Fruit fly (Drosophila melanogaster) whole organism, wandering third instar larva: ENCODE data around the gene CG31139.

Source experiments
- Abd-B ChIP-seq: fragments of >200 bp; optimal IDR thresholded peaks from 2 replicates; lab custom pipeline; 2017; ENCODE audit warnings: missing biosample characterization, missing genetic modification characterization
- CG32264 ChIP-seq: fragments of 200-800 bp; sonication (Bioruptor generic); optimal IDR thresholded peaks from 2 replicates; lab custom pipeline; 2016; ENCODE audit warnings: missing biosample characterization, missing genetic modification characterization
- CG9705 ChIP-seq: fragments of 200-800 bp; sonication (Bioruptor generic); optimal IDR thresholded peaks from 2 replicates; lab custom pipeline; 2018; ENCODE audit warnings: missing biosample characterization, mild to moderate bottlenecking, missing genetic modification characterization
- CrebA ChIP-seq: fragments of 200-800 bp; sonication (Bioruptor generic); optimal IDR thresholded peaks from 2 replicates; lab custom pipeline; 2016; ENCODE audit warnings: missing biosample characterization, mild to moderate bottlenecking, missing genetic modification characterization, borderline replicate concordance
- Dfd ChIP-seq: fragments of >200 bp; optimal IDR thresholded peaks from 2 replicates; lab custom pipeline; 2017; ENCODE audit warnings: missing biosample characterization, missing genetic modification characterization
- Dif ChIP-seq: fragments of 200-275, 200-300 bp; sonication (Bioruptor generic); optimal IDR thresholded peaks from 2 replicates; lab custom pipeline; 2018; ENCODE audit warnings: missing biosample characterization, missing genetic modification characterization; ENCODE audit not compliant: partially characterized antibody
- GATAd ChIP-seq: sonication (Bioruptor generic); optimal IDR thresholded peaks from 2 replicates; lab custom pipeline; 2016; ENCODE audit warnings: missing biosample characterization, missing genetic modification characterization
- HLH106 ChIP-seq: fragments of 200-800 bp; optimal IDR thresholded peaks from 3 replicates; lab custom pipeline; 2019; ENCODE audit warnings: missing biosample characterization, mild to moderate bottlenecking, missing genetic modification characterization, moderate library complexity
- Hnf4 ChIP-seq: fragments of 200-800 bp; sonication (Bioruptor generic); optimal IDR thresholded peaks from 2 replicates; lab custom pipeline; 2016; ENCODE audit warnings: missing biosample characterization, mild to moderate bottlenecking, missing genetic modification characterization
- Hr78 ChIP-seq: fragments of >200 bp; optimal IDR thresholded peaks from 2 replicates; lab custom pipeline; 2017; ENCODE audit warnings: missing biosample characterization, missing genetic modification characterization
- Hr83 ChIP-seq: fragments of 200-300 bp; sonication (Bioruptor generic); optimal IDR thresholded peaks from 2 replicates; lab custom pipeline; 2016; ENCODE audit warnings: missing biosample characterization, mild to moderate bottlenecking, missing genetic modification characterization, moderate library complexity; ENCODE audit not compliant: poor library complexity, severe bottlenecking
- Jra ChIP-seq: sonication (Bioruptor generic); optimal IDR thresholded peaks from 2 replicates; lab custom pipeline; 2016; ENCODE audit warnings: missing biosample characterization, missing genetic modification characterization
- Mio ChIP-seq: sonication (Bioruptor generic); optimal IDR thresholded peaks from 2 replicates; lab custom pipeline; 2016; ENCODE audit warnings: missing biosample characterization, missing genetic modification characterization
- Myc ChIP-seq: fragments of >200 bp; optimal IDR thresholded peaks from 2 replicates; lab custom pipeline; 2017
- N ChIP-seq: fragments of >200 bp; optimal IDR thresholded peaks from 2 replicates; lab custom pipeline; 2018; ENCODE audit warnings: missing biosample characterization, missing external identifiers, missing genetic modification characterization
- OdsH ChIP-seq: fragments of 200-800 bp; sonication (Bioruptor generic); optimal IDR thresholded peaks from 2 replicates; lab custom pipeline; 2016; ENCODE audit warnings: missing biosample characterization, mild to moderate bottlenecking, missing genetic modification characterization
- Rel ChIP-seq, 2 experiments: fragments of 200-800 bp; sonication (Bioruptor generic) in 1 of 2; optimal IDR thresholded peaks; 2 replicates in 1 of 2; 3 replicates in 1 of 2; lab custom pipeline; 2016 to 2019; ENCODE audit warnings: mild to moderate bottlenecking in 2 of 2, missing biosample characterization in 2 of 2, missing genetic modification characterization in 2 of 2, moderate library complexity in 1 of 2
- Sp1 ChIP-seq: fragments of 200-800 bp; sonication (Bioruptor generic); optimal IDR thresholded peaks from 3 replicates; lab custom pipeline; 2019; ENCODE audit warnings: missing biosample characterization, mild to moderate bottlenecking, missing genetic modification characterization, moderate library complexity
- Vsx2 ChIP-seq: fragments of 200-300, 225-300 bp; sonication (Bioruptor generic); optimal IDR thresholded peaks from 2 replicates; lab custom pipeline; 2018; ENCODE audit warnings: missing biosample characterization, missing genetic modification characterization; ENCODE audit not compliant: partially characterized antibody
- br ChIP-seq: fragments of 200-800 bp; sonication (Bioruptor generic); optimal IDR thresholded peaks from 2 replicates; lab custom pipeline; 2016; ENCODE audit warnings: missing biosample characterization, missing genetic modification characterization
- brk ChIP-seq: fragments of 200-800 bp; sonication (Bioruptor generic); optimal IDR thresholded peaks from 2 replicates; lab custom pipeline; 2016; ENCODE audit warnings: missing biosample characterization, mild to moderate bottlenecking, missing genetic modification characterization
- dl ChIP-seq, 2 experiments: fragments of 175-275, 200-275 bp in 1 of 2; fragments of 200-275 bp in 1 of 2; sonication (Bioruptor generic); optimal IDR thresholded peaks; lab custom pipeline; 2018; ENCODE audit warnings: mild to moderate bottlenecking in 2 of 2, missing biosample characterization in 2 of 2, missing genetic modification characterization in 2 of 2, moderate library complexity in 2 of 2; ENCODE audit not compliant: partially characterized antibody in 2 of 2, insufficient read depth in 1 of 2
- dmrt93B ChIP-seq: fragments of 200-800 bp; sonication (Bioruptor generic); optimal IDR thresholded peaks from 2 replicates; lab custom pipeline; 2018; ENCODE audit warnings: missing biosample characterization, mild to moderate bottlenecking, missing genetic modification characterization
- dsf ChIP-seq: sonication (Bioruptor generic); optimal IDR thresholded peaks from 2 replicates; lab custom pipeline; 2016; ENCODE audit warnings: missing biosample characterization, missing genetic modification characterization, borderline replicate concordance
- ey ChIP-seq: fragments of 200-800 bp; sonication (Bioruptor generic); optimal IDR thresholded peaks from 2 replicates; lab custom pipeline; 2016; ENCODE audit warnings: missing biosample characterization, missing genetic modification characterization
- foxo ChIP-seq, 2 experiments: fragments of 200-800 bp; sonication (Bioruptor generic); optimal IDR thresholded peaks; 2 replicates in 1 of 2; 3 replicates in 1 of 2; lab custom pipeline; 2016 to 2017; ENCODE audit warnings: missing biosample characterization in 2 of 2, missing genetic modification characterization in 2 of 2
- fru ChIP-seq: fragments of 200-800 bp; sonication (Bioruptor generic); optimal IDR thresholded peaks from 3 replicates; lab custom pipeline; 2016; ENCODE audit warnings: missing biosample characterization, mild to moderate bottlenecking, missing genetic modification characterization
- h ChIP-seq: fragments of 200-800 bp; sonication (Bioruptor generic); optimal IDR thresholded peaks from 3 replicates; lab custom pipeline; 2016; ENCODE audit warnings: missing biosample characterization, mild to moderate bottlenecking, missing genetic modification characterization
- jim ChIP-seq: fragments of 175-275, 200-325 bp; sonication (Bioruptor generic); optimal IDR thresholded peaks from 2 replicates; lab custom pipeline; 2016; ENCODE audit warnings: missing biosample characterization, mild to moderate bottlenecking, missing genetic modification characterization
- lola ChIP-seq: fragments of >200 bp; optimal IDR thresholded peaks from 2 replicates; lab custom pipeline; 2017; ENCODE audit warnings: missing biosample characterization, missing genetic modification characterization
- pan ChIP-seq: fragments of >200 bp; optimal IDR thresholded peaks from 2 replicates; lab custom pipeline; 2017
- psq ChIP-seq: fragments of 200-800 bp; sonication (Bioruptor generic); optimal IDR thresholded peaks from 3 replicates; lab custom pipeline; 2017; ENCODE audit warnings: missing biosample characterization, mild to moderate bottlenecking, missing genetic modification characterization, moderate library complexity
- rgr ChIP-seq: fragments of 200-800 bp; sonication (Bioruptor generic); optimal IDR thresholded peaks from 3 replicates; lab custom pipeline; 2016; ENCODE audit warnings: missing biosample characterization, mild to moderate bottlenecking, missing genetic modification characterization
- sage ChIP-seq: fragments of 200-800 bp; sonication (Bioruptor generic); optimal IDR thresholded peaks from 2 replicates; lab custom pipeline; 2016; ENCODE audit warnings: missing biosample characterization, mild to moderate bottlenecking, missing genetic modification characterization
- sv ChIP-seq: fragments of 200-800 bp; sonication (Bioruptor generic); optimal IDR thresholded peaks from 3 replicates; lab custom pipeline; 2016; ENCODE audit warnings: missing biosample characterization, missing genetic modification characterization
- tai ChIP-seq: sonication (Bioruptor generic); optimal IDR thresholded peaks from 2 replicates; lab custom pipeline; 2016; ENCODE audit warnings: missing biosample characterization, missing genetic modification characterization
- usp ChIP-seq: fragments of >200 bp; optimal IDR thresholded peaks from 2 replicates; lab custom pipeline; 2017; ENCODE audit warnings: missing biosample characterization, missing genetic modification characterization
- woc ChIP-seq: sonication (Bioruptor generic); optimal IDR thresholded peaks from 2 replicates; lab custom pipeline; 2016; ENCODE audit warnings: missing biosample characterization, mild to moderate bottlenecking, missing genetic modification characterization

The CG31139 gene

dm6 chr3R:22726031-22726770, 22.7 kb downstream of the CG31139 start, which contains the start of gene RNF220:
TSS of gene RNF220 (minus strand) at chr3R:22726414.
- TF ChIP-seq Sp1 (GFP tag; lab: Kevin White, UChicago) (no peak), tai (GFP tag; lab: Kevin White, UChicago) (no peak), sv (GFP tag; lab: Kevin White, UChicago) (no peak), Myc (peak; percentile 32), br (GFP tag; lab: Kevin White, UChicago) (no peak), N (no peak), HLH106 (tag; lab: Kevin White, UChicago) (peak; percentile 30), fru (GFP tag; lab: Kevin White, UChicago) (peak; percentile 15), foxo (GFP tag; optimal IDR thresholded peaks at IDR 0.05; lab: Kevin White, UChicago) (no peak), Abd-B (GFP tag; lab: Kevin White, UChicago) (no peak), Dfd (GFP tag; lab: Kevin White, UChicago) (no peak)

- peak; percentile 80 for TF ChIP-seq Hr83 (GFP tag; lab: Kevin White, UChicago)
- peak; percentile 68 for TF ChIP-seq HLH106 (tag; lab: Kevin White, UChicago)
- TF ChIP-seq Mio (GFP tag; lab: Kevin White, UChicago): no peak
- TF ChIP-seq Sp1 (GFP tag; lab: Kevin White, UChicago): peak; percentile 75
- peak; percentile 23 for TF ChIP-seq ey (GFP tag; lab: Kevin White, UChicago)
- peak; percentile 16 for TF ChIP-seq br (GFP tag; lab: Kevin White, UChicago)
- TF ChIP-seq Abd-B (GFP tag; lab: Kevin White, UChicago): no peak
- TF ChIP-seq CG32264 (GFP tag; lab: Kevin White, UChicago): peak; percentile 27
- TF ChIP-seq pan: no peak
- peak; percentile 51 for TF ChIP-seq fru (GFP tag; lab: Kevin White, UChicago)
- no peak for TF ChIP-seq tai (GFP tag; lab: Kevin White, UChicago)
- peak in 1 of 2 experiments; percentile 73 for TF ChIP-seq foxo (GFP tag; optimal IDR thresholded peaks at IDR 0.05; lab: Kevin White, UChicago)
- peak; percentile 26 for TF ChIP-seq Myc
- TF ChIP-seq Vsx2 (GFP tag; lab: Kevin White, UChicago): no peak
- no peak for TF ChIP-seq N
- TF ChIP-seq Hnf4 (GFP tag; lab: Kevin White, UChicago): no peak
- peak; percentile 63 for TF ChIP-seq woc
- no peak for TF ChIP-seq CrebA (GFP tag; lab: Kevin White, UChicago)
- TF ChIP-seq Dfd (GFP tag; lab: Kevin White, UChicago): no peak
- TF ChIP-seq usp: no peak
- TF ChIP-seq Jra (GFP tag; lab: Kevin White, UChicago): peak; percentile 40
- TF ChIP-seq Rel (GFP tag; optimal IDR thresholded peaks at IDR 0.05; lab: Kevin White, UChicago): no peak
- TF ChIP-seq Rel (tag; optimal IDR thresholded peaks at IDR 0.05; lab: Kevin White, UChicago): peak; percentile 37
- TF ChIP-seq OdsH: peak; percentile 54
- TF ChIP-seq GATAd (GFP tag; lab: Kevin White, UChicago): no peak
- TF ChIP-seq brk (GFP tag; lab: Kevin White, UChicago): no peak
- TF ChIP-seq dsf: peak; percentile 4
- no peak for TF ChIP-seq Hr78 (GFP tag; lab: Kevin White, UChicago)
- peak; percentile 72 for TF ChIP-seq rgr (GFP tag; lab: Kevin White, UChicago)
- TF ChIP-seq h: peak; percentile 54
- TF ChIP-seq dl (GFP tag; optimal IDR thresholded peaks at IDR 0.05; lab: Kevin White, UChicago; ENCODE audit: insufficient read depth in 1 of 2, partially characterized antibody in 2 of 2): no peak
- TF ChIP-seq CG9705 (GFP tag; lab: Kevin White, UChicago): peak; percentile 3
- TF ChIP-seq jim: no peak
- TF ChIP-seq sv (GFP tag; lab: Kevin White, UChicago): peak; percentile 55
- no peak for TF ChIP-seq lola (GFP tag; lab: Kevin White, UChicago)
- peak; percentile 62 for TF ChIP-seq psq (GFP tag; lab: Kevin White, UChicago)
- TF ChIP-seq dmrt93B (GFP tag; lab: Kevin White, UChicago): peak; percentile 3
- no peak for TF ChIP-seq Dif (GFP tag; lab: Kevin White, UChicago)
- peak; percentile 9 for TF ChIP-seq sage
- TF ChIP-seq, all 38 proteins: peak for 21
Measured at dm6 chr3R:22724149-22724973, 24.5 kb downstream of the CG31139 start, which contains the start of gene Irp-1A. TSS of gene Irp-1A (minus strand) at chr3R:22724587.
